Fruit fly (Drosophila melanogaster) whole organism, prepupa: ENCODE data around the gene spn-B.

Experiments
- Blimp-1 ChIP-seq: fragments of 200-800 bp; sonication (Bioruptor generic); optimal IDR thresholded peaks from 3 replicates; lab custom pipeline; 2017; ENCODE audit warnings: missing biosample characterization, missing genetic modification characterization, mild to moderate bottlenecking, moderate library complexity, missing genetic modification reagents
- CG10669 ChIP-seq: fragments of 200-800 bp; sonication (Bioruptor generic); optimal IDR thresholded peaks from 3 replicates; lab custom pipeline; 2018; ENCODE audit warnings: missing biosample characterization, mild to moderate bottlenecking, missing genetic modification characterization, moderate library complexity
- CG11294 ChIP-seq: fragments of 200-800 bp; sonication (Bioruptor generic); IDR thresholded peaks from 2 replicates; pipeline ENCODE4 v1.3.6; 2022; ENCODE audit warnings: missing biosample characterization, missing genetic modification characterization
- CG11762 ChIP-seq: fragments of 200-800 bp; sonication (Bioruptor generic); optimal IDR thresholded peaks from 3 replicates; lab custom pipeline; 2016; ENCODE audit warnings: missing biosample characterization, missing genetic modification characterization; ENCODE audit not compliant: insufficient read depth
- CG11902 ChIP-seq: fragments of 200-800 bp; sonication (Bioruptor generic); optimal IDR thresholded peaks from 3 replicates; lab custom pipeline; 2016; ENCODE audit warnings: missing biosample characterization, missing genetic modification characterization
- CG15336 ChIP-seq: fragments of 200-800 bp; sonication (Bioruptor generic); IDR thresholded peaks from 2 replicates; pipeline ENCODE4 v1.3.6; 2022; ENCODE audit warnings: missing biosample characterization, missing genetic modification characterization
- CG1621 ChIP-seq: fragments of 200-800 bp; sonication (Bioruptor generic); optimal IDR thresholded peaks from 3 replicates; lab custom pipeline; 2018; ENCODE audit warnings: missing biosample characterization, mild to moderate bottlenecking, missing genetic modification characterization
- CG16779 ChIP-seq: fragments of 200-800 bp; sonication (Bioruptor generic); optimal IDR thresholded peaks from 3 replicates; lab custom pipeline; 2017; ENCODE audit warnings: missing biosample characterization, mild to moderate bottlenecking, missing genetic modification characterization
- CG3032 ChIP-seq: fragments of 200-800 bp; optimal IDR thresholded peaks from 2 replicates; lab custom pipeline; 2019; ENCODE audit warnings: missing biosample characterization, mild to moderate bottlenecking, missing genetic modification characterization, moderate library complexity
- CG31627 ChIP-seq: fragments of 200-800 bp; sonication (Bioruptor generic); optimal IDR thresholded peaks from 3 replicates; lab custom pipeline; 2016; ENCODE audit warnings: missing biosample characterization, missing genetic modification characterization
- CG3919 ChIP-seq: fragments of 200-800 bp; sonication (Bioruptor generic); optimal IDR thresholded peaks from 3 replicates; lab custom pipeline; 2016; ENCODE audit warnings: missing biosample characterization, missing genetic modification characterization
- CG4318 ChIP-seq: fragments of 200-800 bp; sonication (Bioruptor generic); optimal IDR thresholded peaks from 3 replicates; lab custom pipeline; 2017; ENCODE audit warnings: missing biosample characterization, mild to moderate bottlenecking, missing genetic modification characterization
- CG6163 ChIP-seq: fragments of 200-800 bp; sonication (Bioruptor generic); IDR thresholded peaks from 3 replicates; pipeline ENCODE4 v1.3.6; 2022; ENCODE audit warnings: missing biosample characterization, missing genetic modification characterization
- CG6276 ChIP-seq: fragments of 200-800 bp; sonication (Bioruptor generic); optimal IDR thresholded peaks from 2 replicates; lab custom pipeline; 2017; ENCODE audit warnings: missing biosample characterization, mild to moderate bottlenecking, missing genetic modification characterization
- CG6792 ChIP-seq: fragments of 200-800 bp; sonication (Bioruptor generic); optimal IDR thresholded peaks from 3 replicates; lab custom pipeline; 2016; ENCODE audit warnings: missing biosample characterization, missing genetic modification characterization
- CG6808 ChIP-seq: fragments of 200-800 bp; sonication (Bioruptor generic); optimal IDR thresholded peaks from 3 replicates; lab custom pipeline; 2017; ENCODE audit warnings: missing biosample characterization, missing genetic modification characterization, mild to moderate bottlenecking, moderate library complexity, missing genetic modification reagents
- CG6854 ChIP-seq: fragments of 200-800 bp; sonication (Bioruptor generic); optimal IDR thresholded peaks from 2 replicates; lab custom pipeline; 2017; ENCODE audit warnings: missing biosample characterization, mild to moderate bottlenecking, missing genetic modification characterization
- CG8119 ChIP-seq: fragments of 200-800 bp; sonication (Bioruptor generic); IDR thresholded peaks from 3 replicates; pipeline ENCODE4 v1.3.6; 2022; ENCODE audit warnings: missing biosample characterization, missing genetic modification characterization
- CG8319 ChIP-seq: fragments of 200-800 bp; sonication (Bioruptor generic); optimal IDR thresholded peaks from 3 replicates; lab custom pipeline; 2016; ENCODE audit warnings: missing biosample characterization, missing genetic modification characterization
- CG8632 ChIP-seq: fragments of 200-800 bp; sonication (Bioruptor generic); optimal IDR thresholded peaks from 3 replicates; lab custom pipeline; 2016; ENCODE audit warnings: missing biosample characterization, missing genetic modification characterization
- CG9139 ChIP-seq: fragments of 200-800 bp; sonication (Bioruptor generic); optimal IDR thresholded peaks from 3 replicates; lab custom pipeline; 2017; ENCODE audit warnings: missing biosample characterization, mild to moderate bottlenecking, missing genetic modification characterization
- Eip75B ChIP-seq: fragments of 200-800 bp; sonication (Bioruptor generic); optimal IDR thresholded peaks from 3 replicates; lab custom pipeline; 2016; ENCODE audit warnings: missing biosample characterization, missing genetic modification characterization
- Eip78C ChIP-seq: fragments of 200-800 bp; sonication (Bioruptor generic); peaks from one replicate; lab custom pipeline; 2016; ENCODE audit warnings: missing biosample characterization, missing genetic modification characterization
- Eip93F ChIP-seq: fragments of 200-800 bp; sonication (Bioruptor generic); optimal IDR thresholded peaks from 2 replicates; lab custom pipeline; 2016; ENCODE audit warnings: missing biosample characterization, mild to moderate bottlenecking, missing genetic modification characterization
- Ets21C ChIP-seq: fragments of 200-800 bp; sonication (Bioruptor generic); optimal IDR thresholded peaks from 3 replicates; lab custom pipeline; 2016; ENCODE audit warnings: missing biosample characterization, missing genetic modification characterization
- Ets96B ChIP-seq: fragments of 200-800 bp; optimal IDR thresholded peaks from 2 replicates; lab custom pipeline; 2019; ENCODE audit warnings: missing biosample characterization, mild to moderate bottlenecking, missing genetic modification characterization, moderate library complexity
- Gug ChIP-seq: fragments of 200-800 bp; sonication (Bioruptor generic); IDR thresholded peaks from 2 replicates; pipeline ENCODE4 v1.3.6; 2022; ENCODE audit warnings: missing biosample characterization, missing genetic modification characterization
- Hr39 ChIP-seq: fragments of 200-800 bp; sonication (Bioruptor generic); optimal IDR thresholded peaks from 2 replicates; lab custom pipeline; 2016; ENCODE audit warnings: missing biosample characterization, missing genetic modification characterization
- Hr4 ChIP-seq: fragments of 200-800 bp; sonication (Bioruptor generic); optimal IDR thresholded peaks from 3 replicates; lab custom pipeline; 2016; ENCODE audit warnings: missing biosample characterization, missing genetic modification characterization
- Lpt ChIP-seq: fragments of 200-800 bp; sonication (Bioruptor generic); optimal IDR thresholded peaks from 3 replicates; lab custom pipeline; 2016; ENCODE audit warnings: missing biosample characterization, missing genetic modification characterization
- Met ChIP-seq: fragments of 200-800 bp; sonication (Bioruptor generic); optimal IDR thresholded peaks from 3 replicates; lab custom pipeline; 2016; ENCODE audit warnings: missing biosample characterization, missing genetic modification characterization
- OdsH ChIP-seq: fragments of 200-800 bp; sonication (Bioruptor generic); optimal IDR thresholded peaks from 3 replicates; lab custom pipeline; 2016; ENCODE audit warnings: missing biosample characterization, missing genetic modification characterization
- Smox ChIP-seq: fragments of 200-800 bp; sonication (Bioruptor generic); optimal IDR thresholded peaks from 3 replicates; lab custom pipeline; 2016; ENCODE audit warnings: missing biosample characterization, missing genetic modification characterization
- Sox14 ChIP-seq: fragments of 200-800 bp; sonication (Bioruptor generic); optimal IDR thresholded peaks from 3 replicates; lab custom pipeline; 2016; ENCODE audit warnings: missing biosample characterization, missing genetic modification characterization
- Sox15 ChIP-seq: fragments of 200-800 bp; sonication (Bioruptor generic); optimal IDR thresholded peaks from 3 replicates; lab custom pipeline; 2016; ENCODE audit warnings: missing biosample characterization, missing genetic modification characterization
- achi ChIP-seq: fragments of 200-800 bp; sonication (Bioruptor generic); optimal IDR thresholded peaks from 3 replicates; lab custom pipeline; 2016; ENCODE audit warnings: missing biosample characterization, missing genetic modification characterization
- acj6 ChIP-seq: fragments of 200-800 bp; sonication (Bioruptor generic); optimal IDR thresholded peaks from 3 replicates; lab custom pipeline; 2016; ENCODE audit warnings: missing biosample characterization, missing genetic modification characterization
- cyc ChIP-seq: fragments of 200-800 bp; sonication (Bioruptor generic); optimal IDR thresholded peaks from 3 replicates; lab custom pipeline; 2016; ENCODE audit warnings: missing biosample characterization, missing genetic modification characterization
- dsx ChIP-seq: fragments of 200-800 bp; optimal IDR thresholded peaks from 3 replicates; lab custom pipeline; 2019; ENCODE audit warnings: missing biosample characterization, mild to moderate bottlenecking, missing genetic modification characterization, moderate library complexity; ENCODE audit not compliant: poor library complexity, severe bottlenecking
- eg ChIP-seq: fragments of 200-800 bp; sonication (Bioruptor generic); IDR thresholded peaks from 3 replicates; pipeline ENCODE4 v1.3.6; 2022; ENCODE audit warnings: missing biosample characterization, missing genetic modification characterization
- fd59A ChIP-seq: fragments of 200-800 bp; sonication (Bioruptor generic); optimal IDR thresholded peaks from 2 replicates; lab custom pipeline; 2017; ENCODE audit warnings: missing biosample characterization, mild to moderate bottlenecking, missing genetic modification characterization, missing genetic modification reagents
- lz ChIP-seq: fragments of 200-800 bp; sonication (Bioruptor generic); optimal IDR thresholded peaks from 3 replicates; lab custom pipeline; 2016; ENCODE audit warnings: missing biosample characterization, missing genetic modification characterization
- net ChIP-seq: fragments of 200-800 bp; sonication (Bioruptor generic); optimal IDR thresholded peaks from 3 replicates; lab custom pipeline; 2016; ENCODE audit warnings: missing biosample characterization, missing genetic modification characterization
- pdm3 ChIP-seq: fragments of 200-800 bp; sonication (Bioruptor generic); optimal IDR thresholded peaks from 3 replicates; lab custom pipeline; 2016; ENCODE audit warnings: missing biosample characterization, missing genetic modification characterization
- salr ChIP-seq, 2 experiments: fragments of 200-800 bp; sonication (Bioruptor generic); optimal IDR thresholded peaks; 3 replicates each; lab custom pipeline; 2016 to 2018; ENCODE audit warnings: missing biosample characterization in 2 of 2, missing genetic modification characterization in 2 of 2, mild to moderate bottlenecking in 1 of 2
- spab ChIP-seq: fragments of 200-800 bp; sonication (Bioruptor generic); optimal IDR thresholded peaks from 2 replicates; lab custom pipeline; 2017; ENCODE audit warnings: missing biosample characterization, mild to moderate bottlenecking, missing genetic modification characterization, missing genetic modification reagents
- svp ChIP-seq: fragments of 200-800 bp; sonication (Bioruptor generic); peaks from one replicate; lab custom pipeline; 2016; ENCODE audit warnings: missing biosample characterization, missing genetic modification characterization

The spn-B gene

DNA sequence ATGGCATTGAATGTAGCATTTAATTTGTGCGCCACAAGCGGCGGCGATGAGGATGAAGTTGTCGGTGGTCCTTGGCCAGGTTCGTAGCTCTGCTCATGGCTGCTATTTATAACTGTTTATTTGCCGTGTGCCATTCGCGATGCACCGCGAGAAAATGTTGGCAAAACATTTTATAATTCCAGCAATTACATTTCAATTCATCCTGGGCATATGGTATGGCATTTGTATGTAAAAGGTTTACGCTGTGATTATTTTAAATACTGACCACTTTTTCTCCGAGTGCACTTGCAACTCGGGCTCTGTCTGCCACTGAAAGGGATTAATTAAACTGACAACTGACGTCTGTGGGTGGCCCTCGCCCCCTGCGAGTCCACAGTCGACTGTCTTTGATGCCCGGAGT lies 28.8 kb downstream of the spn-B start (continued):
- TF ChIP-seq CG8319 (GFP tag; lab: Kevin White, UChicago) = peak; percentile 37
- TF ChIP-seq CG16779 (tag; lab: Kevin White, UChicago) = no peak
- TF ChIP-seq Sox15 = no peak
- peak; percentile 28 for TF ChIP-seq CG9139 (GFP tag; lab: Kevin White, UChicago)
- peak; percentile 68 for TF ChIP-seq CG3032 (tag; lab: Kevin White, UChicago)
- no peak; the same call in 1 of the 2 replicates for TF ChIP-seq Gug (GFP tag; lab: Robert Waterston, UW)
- no peak for TF ChIP-seq CG6854 (GFP tag; lab: Kevin White, UChicago)
- peak; percentile 52 for TF ChIP-seq Hr39 (GFP tag; lab: Kevin White, UChicago)
- peak; percentile 61 for TF ChIP-seq Met (GFP tag; lab: Kevin White, UChicago)
- TF ChIP-seq Eip78C (GFP tag; lab: Kevin White, UChicago) = peak; percentile 89
- TF ChIP-seq eg (GFP tag; lab: Robert Waterston, UW) = peak; percentile 66; the same call in 2 of the 3 replicates
- peak; percentile 53 for TF ChIP-seq spab
- peak; percentile 30 for TF ChIP-seq CG11762 (GFP tag; lab: Kevin White, UChicago)
- TF ChIP-seq svp (GFP tag; lab: Kevin White, UChicago) = peak; percentile 74
- TF ChIP-seq cyc (GFP tag; lab: Kevin White, UChicago) = peak; percentile 57

DNA sequence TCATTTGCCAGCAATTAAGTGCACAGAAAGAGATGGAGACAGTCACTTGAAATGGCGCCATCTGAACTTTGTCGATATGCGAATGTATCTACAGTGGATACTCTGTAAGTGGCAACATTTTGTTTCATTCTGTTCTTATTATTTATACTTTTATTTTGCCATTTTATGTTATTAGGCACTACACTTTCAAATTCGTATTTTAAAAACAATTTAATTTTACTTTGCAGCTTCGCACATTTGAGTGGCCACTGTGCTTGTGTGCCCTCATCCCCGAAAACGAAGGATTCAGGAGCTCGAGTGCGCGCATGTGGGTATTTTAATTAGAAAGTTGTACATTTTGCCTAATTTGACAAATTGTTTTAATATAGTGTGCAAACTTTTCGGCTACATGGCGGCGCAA lies 29.6 kb downstream of the spn-B start:
- TF ChIP-seq dsx (GFP tag; lab: Kevin White, UChicago) (peak; percentile 74), Gug (GFP tag; lab: Robert Waterston, UW) (peak; percentile 61; the same call in 1 of the 2 replicates), cyc (GFP tag; lab: Kevin White, UChicago) (peak; percentile 75), Ets21C (peak; percentile 61), Lpt (GFP tag; lab: Kevin White, UChicago) (peak; percentile 52), lz (peak; percentile 50), acj6 (GFP tag; lab: Kevin White, UChicago) (peak; percentile 65), OdsH (GFP tag; lab: Kevin White, UChicago) (peak; percentile 64), CG8119 (peak; percentile 57; the same call in 2 of the 3 replicates), CG15336 (peak; percentile 63), CG3032 (tag; lab: Kevin White, UChicago) (peak; percentile 60), Eip78C (GFP tag; lab: Kevin White, UChicago) (peak; percentile 88), Hr39 (GFP tag; lab: Kevin White, UChicago) (peak; percentile 71), salr (GFP tag; optimal IDR thresholded peaks at IDR 0.05; lab: Kevin White, UChicago) (peak in 1 of 2 experiments; percentile 6), CG6276 (GFP tag; lab: Kevin White, UChicago) (peak; percentile 23), CG11902 (GFP tag; lab: Kevin White, UChicago) (peak; percentile 62), fd59A (peak; percentile 42), Ets96B (tag; lab: Kevin White, UChicago) (peak; percentile 69), CG11294 (GFP tag; lab: Robert Waterston, UW) (no peak), achi (GFP tag; lab: Kevin White, UChicago) (peak; percentile 60), CG4318 (peak; percentile 22), CG3919 (peak; percentile 79), Sox15 (no peak), CG11762 (GFP tag; lab: Kevin White, UChicago) (peak; percentile 27), CG6163 (peak; percentile 73), CG8632 (GFP tag; lab: Kevin White, UChicago) (peak; percentile 42), Blimp-1 (peak; percentile 24), svp (GFP tag; lab: Kevin White, UChicago) (peak; percentile 85), Smox (GFP tag; lab: Kevin White, UChicago) (peak; percentile 51), pdm3 (GFP tag; lab: Kevin White, UChicago) (peak; percentile 69), Met (GFP tag; lab: Kevin White, UChicago) (peak; percentile 72), net (GFP tag; lab: Kevin White, UChicago) (peak; percentile 34), CG31627 (GFP tag; lab: Kevin White, UChicago) (peak; percentile 73), CG6792 (GFP tag; lab: Kevin White, UChicago) (peak; percentile 20), CG1621 (peak; percentile 20), CG9139 (GFP tag; lab: Kevin White, UChicago) (peak; percentile 36), Eip93F (GFP tag; lab: Kevin White, UChicago) (no peak), eg (GFP tag; lab: Robert Waterston, UW) (peak; percentile 77), spab (peak; percentile 60), CG10669 (GFP tag; lab: Kevin White, UChicago) (peak; percentile 60), Eip75B (GFP tag; lab: Kevin White, UChicago) (peak; percentile 63), Sox14 (GFP tag; lab: Kevin White, UChicago) (peak; percentile 53), CG6808 (peak; percentile 62), Hr4 (GFP tag; lab: Kevin White, UChicago) (peak; percentile 64)
